Fruit fly (Drosophila melanogaster): ENCODE results near the gene Ir67c.
A peak's percentile ranks its signal among the peaks of the same experiment; 100 is the strongest.

Gene Ir67c

dm6 chr3L:10389143-10389542 is 44.8 kb downstream of the Ir67c start:
- TF ChIP-seq Gug (GFP tag; IDR thresholded peaks at IDR 0.05) (no peak), pdm3 (GFP tag; optimal IDR thresholded peaks at IDR 0.05) (no peak), CG6276 (GFP tag; optimal IDR thresholded peaks at IDR 0.05) (peak; percentile 42), CG7368 (GFP tag; optimal IDR thresholded peaks at IDR 0.05) (no peak), net (GFP tag; optimal IDR thresholded peaks at IDR 0.05) (no peak), Sox15 (GFP tag; optimal IDR thresholded peaks at IDR 0.05) (no peak), CG10631 (GFP tag; optimal IDR thresholded peaks at IDR 0.05) (no peak), Sox14 (GFP tag; optimal IDR thresholded peaks at IDR 0.05) (no peak), Eip93F (GFP tag; optimal IDR thresholded peaks at IDR 0.05) (no peak), CG11902 (GFP tag; optimal IDR thresholded peaks at IDR 0.05) (no peak), CG6854 (GFP tag; optimal IDR thresholded peaks at IDR 0.05) (no peak), CG31627 (GFP tag; optimal IDR thresholded peaks at IDR 0.05) (no peak), lz (GFP tag; optimal IDR thresholded peaks at IDR 0.05) (no peak), CG34406 (GFP tag; optimal IDR thresholded peaks at IDR 0.05) (no peak), esn (GFP tag; optimal IDR thresholded peaks at IDR 0.05) (no peak), Lpt (GFP tag; optimal IDR thresholded peaks at IDR 0.05) (peak; percentile 32), CG1621 (tag; optimal IDR thresholded peaks at IDR 0.05) (no peak), salr (GFP tag; optimal IDR thresholded peaks at IDR 0.05) (no peak), CG6792 (GFP tag; optimal IDR thresholded peaks at IDR 0.05) (no peak), Met (GFP tag; optimal IDR thresholded peaks at IDR 0.05) (no peak), CG8632 (GFP tag; optimal IDR thresholded peaks at IDR 0.05) (no peak), CG6808 (GFP tag; optimal IDR thresholded peaks at IDR 0.05) (no peak), OdsH (GFP tag; optimal IDR thresholded peaks at IDR 0.05) (no peak), eg (GFP tag; IDR thresholded peaks at IDR 0.05) (peak; percentile 62; the same call in 2 of the 3 replicates), Ets21C (GFP tag; optimal IDR thresholded peaks at IDR 0.05) (no peak), Hr4 (GFP tag; optimal IDR thresholded peaks at IDR 0.05) (peak; percentile 62), Eip78C (GFP tag) (peak; percentile 82), vri (GFP tag; optimal IDR thresholded peaks at IDR 0.05) (no peak), CG32006 (GFP tag; optimal IDR thresholded peaks at IDR 0.05) (peak; percentile 54), CG9139 (GFP tag; optimal IDR thresholded peaks at IDR 0.05) (no peak), fd85E (GFP tag; optimal IDR thresholded peaks at IDR 0.05) (no peak), spab (GFP tag; optimal IDR thresholded peaks at IDR 0.05) (no peak), CG8119 (GFP tag; IDR thresholded peaks at IDR 0.05) (peak; percentile 45; the same call in 2 of the 3 replicates), CG16779 (tag; optimal IDR thresholded peaks at IDR 0.05) (no peak), CG11294 (GFP tag; IDR thresholded peaks at IDR 0.05) (no peak), CG3032 (tag; optimal IDR thresholded peaks at IDR 0.05) (no peak), CG4318 (GFP tag; optimal IDR thresholded peaks at IDR 0.05) (no peak), Eip75B (GFP tag; optimal IDR thresholded peaks at IDR 0.05) (no peak), dsx (GFP tag; optimal IDR thresholded peaks at IDR 0.05; ENCODE audit: poor library complexity, severe bottlenecking) (no peak), cyc (GFP tag; optimal IDR thresholded peaks at IDR 0.05) (no peak), CG6163 (GFP tag; IDR thresholded peaks at IDR 0.05) (peak; percentile 18; the same call in 1 of the 3 replicates), CG15336 (GFP tag; IDR thresholded peaks at IDR 0.05) (peak; percentile 54; the same call in 1 of the 2 replicates), CG10669 (GFP tag; optimal IDR thresholded peaks at IDR 0.05) (no peak)

DNA sequence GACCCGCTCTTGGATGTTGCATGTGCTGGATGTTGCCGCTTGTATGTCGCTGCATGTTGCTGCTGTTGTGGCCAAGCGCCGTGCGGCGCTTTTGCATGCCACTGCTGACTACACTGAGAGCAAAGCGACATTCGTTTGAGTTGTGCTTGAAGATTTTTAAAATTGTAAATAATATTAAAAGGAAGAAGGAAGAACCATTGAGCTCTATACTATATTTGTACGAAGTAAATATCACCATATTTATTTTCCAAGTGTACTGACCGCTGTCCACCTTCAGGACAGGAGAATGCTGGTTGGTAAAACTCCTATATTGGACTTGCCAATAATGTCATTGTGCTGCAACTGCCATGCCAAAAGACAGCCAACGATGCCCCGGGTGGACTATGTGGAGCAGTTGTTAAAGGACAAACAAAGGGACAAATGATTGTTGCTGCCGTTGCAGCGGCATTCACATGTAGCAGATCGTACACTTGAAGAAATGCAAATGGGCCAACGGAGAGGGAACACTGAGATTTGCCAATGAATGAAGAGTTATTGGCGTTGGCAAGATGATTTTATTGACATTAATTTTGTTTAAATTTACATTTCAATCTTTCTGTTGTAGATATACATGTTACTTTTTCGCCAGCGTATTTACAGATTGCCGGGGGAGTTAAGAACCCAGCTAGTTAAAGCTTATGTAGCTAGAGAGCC is 46.5 kb downstream of the Ir67c start:
- TF ChIP-seq cyc (GFP tag; optimal IDR thresholded peaks at IDR 0.05) = peak; percentile 11
- peak; percentile 30 for TF ChIP-seq Lpt (GFP tag; optimal IDR thresholded peaks at IDR 0.05)
- TF ChIP-seq CG3919 (GFP tag; optimal IDR thresholded peaks at IDR 0.05) = peak; percentile 37
- TF ChIP-seq salr (GFP tag; optimal IDR thresholded peaks at IDR 0.05) = peak; percentile 21 to 64
- no peak for TF ChIP-seq CG31627 (GFP tag; optimal IDR thresholded peaks at IDR 0.05)
- peak; percentile 79 for TF ChIP-seq dsx (GFP tag; optimal IDR thresholded peaks at IDR 0.05; ENCODE audit: poor library complexity, severe bottlenecking)
- peak; percentile 59 for TF ChIP-seq lz (GFP tag; optimal IDR thresholded peaks at IDR 0.05)
- peak; percentile 75 for TF ChIP-seq CG6163 (GFP tag; IDR thresholded peaks at IDR 0.05)
- TF ChIP-seq CG6792 (GFP tag; optimal IDR thresholded peaks at IDR 0.05) = peak; percentile 39
- TF ChIP-seq CG6854 (GFP tag; optimal IDR thresholded peaks at IDR 0.05) = no peak
- TF ChIP-seq CG15336 (GFP tag; IDR thresholded peaks at IDR 0.05) = peak; percentile 73
- TF ChIP-seq Ets21C (GFP tag; optimal IDR thresholded peaks at IDR 0.05) = no peak
- TF ChIP-seq CG7368 (GFP tag; optimal IDR thresholded peaks at IDR 0.05) = peak; percentile 19
- peak; percentile 68 for TF ChIP-seq spab (GFP tag; optimal IDR thresholded peaks at IDR 0.05)
- TF ChIP-seq pdm3 (GFP tag; optimal IDR thresholded peaks at IDR 0.05) = peak; percentile 24
- TF ChIP-seq fkh (GFP tag; optimal IDR thresholded peaks at IDR 0.05) = no peak
- TF ChIP-seq eg (GFP tag; IDR thresholded peaks at IDR 0.05) = peak; percentile 87
- TF ChIP-seq CG16779 (tag; optimal IDR thresholded peaks at IDR 0.05) = no peak
- no peak for TF ChIP-seq CG8319 (GFP tag; optimal IDR thresholded peaks at IDR 0.05)
- peak; percentile 62 for TF ChIP-seq CG1621 (tag; optimal IDR thresholded peaks at IDR 0.05)
- TF ChIP-seq Smox (GFP tag; optimal IDR thresholded peaks at IDR 0.05) = peak; percentile 24
- TF ChIP-seq Gug (GFP tag; IDR thresholded peaks at IDR 0.05) = peak; percentile 32; the same call in 1 of the 2 replicates
- TF ChIP-seq Eip93F (GFP tag; optimal IDR thresholded peaks at IDR 0.05) = no peak
- TF ChIP-seq fd59A (GFP tag; optimal IDR thresholded peaks at IDR 0.05) = peak; percentile 64
- peak; percentile 65 for TF ChIP-seq CG3032 (tag; optimal IDR thresholded peaks at IDR 0.05)

Measured in whole organism, prepupa.